Worm (Caenorhabditis elegans) whole organism, early embryonic: ENCODE measurements around the gene pals-25.

Experiments used
- F13C5.2 ChIP-seq: sonication (generic microtip); optimal IDR thresholded peaks from 2 replicates; lab custom pipeline; 2017; ENCODE audit warnings: mild to moderate bottlenecking, missing genetic modification characterization, inconsistent platforms, missing compliant biosample characterization
- ama-1 ChIP-seq: fragments of 150-350 bp; optimal IDR thresholded peaks from 2 replicates; lab custom pipeline; 2014
- ceh-13 ChIP-seq: fragments of 200-800 bp; sonication (Bioruptor generic); optimal IDR thresholded peaks from 2 replicates; lab custom pipeline; 2018; ENCODE audit warnings: mild to moderate bottlenecking, missing genetic modification characterization, missing compliant biosample characterization
- ets-7 ChIP-seq: sonication (generic microtip); optimal IDR thresholded peaks from 2 replicates; lab custom pipeline; 2016; ENCODE audit warnings: missing genotype, missing genetic modification characterization, missing compliant biosample characterization
- flt-1 ChIP-seq: fragments of 200-800 bp; sonication (Bioruptor generic); IDR thresholded peaks from 2 replicates; pipeline ENCODE4 v1.3.6; 2022; ENCODE audit warnings: missing genetic modification characterization, missing compliant biosample characterization
- tbx-11 ChIP-seq: fragments of 200-800 bp; sonication (Bioruptor generic); IDR thresholded peaks from 2 replicates; pipeline ENCODE4 v1.3.6; 2022; ENCODE audit warnings: missing genetic modification characterization, missing compliant biosample characterization
- tra-4 ChIP-seq: sonication (generic microtip); optimal IDR thresholded peaks from 2 replicates; lab custom pipeline; 2017; ENCODE audit warnings: missing genetic modification characterization, missing compliant biosample characterization

- TF ChIP-seq tbx-11 (no peak), ama-1 (lab: Kevin White, UChicago) (no peak), F13C5.2 (tag; lab: Kevin White, UChicago) (no peak), flt-1 (no peak), tra-4 (tag; lab: Kevin White, UChicago) (no peak), ets-7 (tag; lab: Kevin White, UChicago) (no peak), ceh-13 (GFP tag; lab: Kevin White, UChicago) (no peak)
Observed at ce11 chrIII:146369-146768, 12.1 kb downstream of the pals-25 start, which contains the start of gene fbxb-84.
